Worm (Caenorhabditis elegans) whole organism, L4 larva: ENCODE results near the gene ZC513.14.
A peak's percentile ranks its signal among the peaks of the same experiment; 100 is the strongest.

Experiments used
- F26F4.8 ChIP-seq: fragments of 200-800 bp; sonication (Bioruptor generic); conservative IDR thresholded peaks from 2 replicates; pipeline ENCODE4 v1.3.6; 2022; ENCODE audit warnings: missing genetic modification characterization, missing compliant biosample characterization
- F49E8.2 ChIP-seq: sonication (generic microtip); optimal IDR thresholded peaks from 2 replicates; lab custom pipeline; 2016; ENCODE audit warnings: missing compliant biosample characterization, mild to moderate bottlenecking, missing genetic modification characterization, borderline replicate concordance
- Y105C5A.15 ChIP-seq: fragments of 200-800 bp; sonication (Bioruptor generic); IDR thresholded peaks from 2 replicates; pipeline ENCODE4 v1.3.6; 2022; ENCODE audit warnings: missing genetic modification characterization, missing compliant biosample characterization
- Y5F2A.4 ChIP-seq: fragments of 200-800 bp; sonication (Bioruptor generic); optimal IDR thresholded peaks from 2 replicates; lab custom pipeline; 2018; ENCODE audit warnings: mild to moderate bottlenecking, missing genetic modification characterization, missing compliant biosample characterization
- Y75B8A.6 ChIP-seq: fragments of 200-800 bp; sonication (Bioruptor generic); IDR thresholded peaks from 2 replicates; pipeline ENCODE4 v1.3.6; 2022; ENCODE audit warnings: missing genetic modification reagents, missing genetic modification characterization, missing compliant biosample characterization
- ZK546.5 ChIP-seq, 2 experiments: sonication (generic microtip); optimal IDR thresholded peaks; 2 replicates each; lab custom pipeline; 2017; ENCODE audit warnings: missing biosample characterization in 2 of 2, missing genetic modification characterization in 2 of 2
- aha-1 ChIP-seq: fragments of 150-350 bp; peaks from one replicate; lab custom pipeline; 2014; ENCODE audit warnings: missing biosample characterization, missing genetic modification characterization
- ama-1 ChIP-seq: fragments of 150-350 bp; optimal IDR thresholded peaks from 2 replicates; lab custom pipeline; 2014; ENCODE audit warnings: inconsistent platforms, mixed read lengths
- attf-4 ChIP-seq: sonication (generic microtip); optimal IDR thresholded peaks from 3 replicates; lab custom pipeline; 2017; ENCODE audit warnings: missing biosample characterization, missing genetic modification characterization
- ceh-32 ChIP-seq: sonication (generic microtip); optimal IDR thresholded peaks from 2 replicates; lab custom pipeline; 2016; ENCODE audit warnings: mild to moderate bottlenecking, missing genetic modification characterization, missing compliant biosample characterization; ENCODE audit not compliant: poor library complexity
- ces-1 ChIP-seq: fragments of 150-350 bp; sonication (generic microtip); optimal IDR thresholded peaks from 4 replicates; lab custom pipeline; 2014; ENCODE audit warnings: missing biosample characterization, missing genetic modification reagents, missing genetic modification characterization
- cey-2 ChIP-seq: sonication (generic microtip); optimal IDR thresholded peaks from 3 replicates; lab custom pipeline; 2017; ENCODE audit warnings: missing genetic modification characterization, mild to moderate bottlenecking, missing compliant biosample characterization, antibody characterized with exemption, borderline replicate concordance; ENCODE audit not compliant: insufficient read depth
- daf-12 ChIP-seq: fragments of 150-350 bp; optimal IDR thresholded peaks from 2 replicates; lab custom pipeline; 2014; ENCODE audit warnings: missing biosample characterization, missing genetic modification reagents, missing genetic modification characterization
- daf-16 ChIP-seq, 3 experiments: sonication (generic microtip); optimal IDR thresholded peaks; 2 replicates each; lab custom pipeline; 2016 to 2017; ENCODE audit warnings: missing genetic modification characterization in 3 of 3, missing genetic modification reagents in 3 of 3, mild to moderate bottlenecking in 2 of 3, missing compliant biosample characterization in 2 of 3, missing biosample characterization in 1 of 3, moderate library complexity in 1 of 3
- dpl-1 ChIP-seq: fragments of 150-350 bp; optimal IDR thresholded peaks from 2 replicates; lab custom pipeline; 2014; ENCODE audit warnings: missing biosample characterization, missing genetic modification reagents, missing genetic modification characterization
- egl-43 ChIP-seq: fragments of 200-800 bp; sonication (Bioruptor generic); IDR thresholded peaks from 2 replicates; pipeline ENCODE4 v1.3.6; 2022; ENCODE audit warnings: missing genetic modification reagents, missing genetic modification characterization, missing compliant biosample characterization
- fkh-10 ChIP-seq: fragments of 150-350 bp; optimal IDR thresholded peaks from 2 replicates; lab custom pipeline; 2014; ENCODE audit warnings: missing biosample characterization, missing genetic modification reagents, missing genetic modification characterization
- hif-1 ChIP-seq, 2 experiments: sonication (generic microtip); optimal IDR thresholded peaks; 2 replicates each; lab custom pipeline; 2016 to 2017; ENCODE audit warnings: missing compliant biosample characterization in 2 of 2, missing genetic modification characterization in 2 of 2, missing genetic modification reagents in 2 of 2, missing genotype in 2 of 2, mild to moderate bottlenecking in 1 of 2
- hmg-1.1 ChIP-seq: fragments of 200-800 bp; sonication (Bioruptor generic); IDR thresholded peaks from 2 replicates; pipeline ENCODE4 v1.3.6; 2022; ENCODE audit warnings: missing genetic modification reagents, missing genetic modification characterization, missing compliant biosample characterization
- lim-7 ChIP-seq: fragments of 200-800 bp; sonication (Bioruptor generic); IDR thresholded peaks from 2 replicates; pipeline ENCODE4 v1.3.6; 2022; ENCODE audit warnings: missing genetic modification characterization, missing compliant biosample characterization
- lin-15B ChIP-seq: fragments of 150-350 bp; sonication (generic microtip); optimal IDR thresholded peaks from 3 replicates; lab custom pipeline; 2014; ENCODE audit warnings: missing biosample characterization, missing genetic modification characterization
- madf-9 ChIP-seq: fragments of 200-800 bp; sonication (Bioruptor generic); conservative IDR thresholded peaks from 2 replicates; pipeline ENCODE4 v1.3.6; 2022; ENCODE audit warnings: missing genetic modification reagents, missing genetic modification characterization, missing compliant biosample characterization
- mep-1 ChIP-seq: fragments of 150-350 bp; sonication (generic microtip); optimal IDR thresholded peaks from 3 replicates; lab custom pipeline; 2014; ENCODE audit warnings: missing biosample characterization, missing genetic modification characterization
- mes-2 ChIP-seq: sonication (generic microtip); optimal IDR thresholded peaks from 2 replicates; lab custom pipeline; 2016; ENCODE audit warnings: missing genotype, mild to moderate bottlenecking, missing genetic modification characterization, missing compliant biosample characterization; ENCODE audit not compliant: poor library complexity, severe bottlenecking
- nhr-11 ChIP-seq: fragments of 150-350 bp; optimal IDR thresholded peaks from 2 replicates; lab custom pipeline; 2014; ENCODE audit warnings: missing biosample characterization, missing genetic modification characterization
- nhr-28 ChIP-seq: fragments of 150-350 bp; optimal IDR thresholded peaks from 2 replicates; lab custom pipeline; 2014; ENCODE audit warnings: missing biosample characterization, missing genetic modification characterization
- nhr-41 ChIP-seq: fragments of 200-800 bp; sonication (Bioruptor generic); IDR thresholded peaks from 2 replicates; pipeline ENCODE4 v1.3.6; 2022; ENCODE audit warnings: missing genetic modification reagents, missing genetic modification characterization, missing compliant biosample characterization
- php-3 ChIP-seq: fragments of 200-800 bp; sonication (Bioruptor generic); IDR thresholded peaks from 2 replicates; pipeline ENCODE4 v1.3.6; 2022; ENCODE audit warnings: missing genetic modification reagents, missing genetic modification characterization, missing compliant biosample characterization
- sdz-12 ChIP-seq: fragments of 200-800 bp; sonication (Bioruptor generic); optimal IDR thresholded peaks from 2 replicates; lab custom pipeline; 2018; ENCODE audit warnings: mild to moderate bottlenecking, missing genetic modification characterization, missing compliant biosample characterization
- set-16 ChIP-seq: fragments of 200-800 bp; sonication (Bioruptor generic); IDR thresholded peaks from 2 replicates; pipeline ENCODE4 v1.3.6; 2022; ENCODE audit warnings: missing genetic modification reagents, missing genetic modification characterization, missing compliant biosample characterization
- skn-1 ChIP-seq: fragments of 150-350 bp; optimal IDR thresholded peaks from 2 replicates; lab custom pipeline; 2014; ENCODE audit warnings: missing biosample characterization, missing genetic modification characterization
- spr-1 ChIP-seq: sonication (generic microtip); optimal IDR thresholded peaks from 2 replicates; lab custom pipeline; 2016; ENCODE audit warnings: mild to moderate bottlenecking, missing genetic modification characterization, missing compliant biosample characterization
- unc-62 ChIP-seq, 3 experiments: fragments of 150-350 bp in 1 of 3; sonication (generic microtip); optimal IDR thresholded peaks in 2 of 3; peaks in 1 of 3; 1 replicate in 1 of 3; 2 replicates in 2 of 3; lab custom pipeline; 2014 to 2017; ENCODE audit warnings: missing biosample characterization in 3 of 3, missing genetic modification characterization in 3 of 3, missing genetic modification reagents in 3 of 3, missing genotype in 1 of 3
- zag-1 ChIP-seq: fragments of 150-350 bp; optimal IDR thresholded peaks from 2 replicates; lab custom pipeline; 2014; ENCODE audit warnings: missing biosample characterization, missing genetic modification characterization
- zfp-2 ChIP-seq: sonication (generic microtip); optimal IDR thresholded peaks from 2 replicates; lab custom pipeline; 2016; ENCODE audit warnings: mild to moderate bottlenecking, missing genetic modification characterization, missing compliant biosample characterization
- zfp-3 ChIP-seq: fragments of 200-800 bp; sonication (Bioruptor generic); conservative IDR thresholded peaks from 2 replicates; pipeline ENCODE4 v1.3.6; 2022; ENCODE audit warnings: missing genetic modification reagents, missing genetic modification characterization, missing compliant biosample characterization
- zip-11 ChIP-seq: fragments of 200-800 bp; sonication (Bioruptor generic); IDR thresholded peaks from 2 replicates; pipeline ENCODE4 v1.3.6; 2022; ENCODE audit warnings: missing genetic modification characterization, missing compliant biosample characterization
- ztf-7 ChIP-seq: fragments of 150-350 bp; optimal IDR thresholded peaks from 2 replicates; lab custom pipeline; 2014; ENCODE audit warnings: missing biosample characterization, missing genetic modification characterization

The ZC513.14 gene

ce11 chrV:8010846-8011245 lies 25.0 kb downstream of the ZC513.14 start, which contains the start of gene lmtr-2:
TSS of gene lmtr-2 (minus strand) at chrV:8011106.
- TF ChIP-seq cey-2 (tag; lab: Kevin White, UChicago) (no peak), ceh-32 (tag; lab: Kevin White, UChicago) (no peak), daf-16 (GFP tag; optimal IDR thresholded peaks at IDR 0.05; lab: Kevin White, UChicago) (no peak), daf-16 (tag; optimal IDR thresholded peaks at IDR 0.05; lab: Kevin White, UChicago) (peak; percentile 29), aha-1 (tag; lab: Kevin White, UChicago) (peak; percentile 88), Y75B8A.6 (GFP tag; lab: Robert Waterston, UW) (no peak), ama-1 (lab: Kevin White, UChicago) (peak; percentile 74)

DNA sequence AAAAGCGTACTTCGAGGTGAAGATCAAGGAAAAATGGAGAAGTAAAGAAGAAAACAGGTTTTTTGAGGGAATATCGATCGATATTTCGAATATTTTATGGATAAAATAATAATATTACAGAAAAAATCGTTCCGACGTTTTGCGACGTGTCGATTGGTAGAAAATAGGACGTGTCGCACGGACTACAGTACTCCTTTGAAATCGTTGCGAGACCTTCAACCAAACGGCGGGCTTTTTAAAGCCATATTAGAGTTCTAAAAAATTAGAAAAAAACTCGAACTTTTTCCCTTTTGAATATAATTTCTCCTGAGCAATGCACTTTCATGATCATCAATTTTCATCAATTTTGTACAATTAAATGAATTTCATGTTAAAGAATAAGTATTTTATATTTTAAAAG lies 25.7 kb downstream of the ZC513.14 start, which contains the start of gene Y97E10AR.4:
TSS of gene Y97E10AR.4 (minus strand) at position 131 of the 400 bp plus-strand sequence.
- peak; percentile 26 for TF ChIP-seq mep-1 (tag; lab: Kevin White, UChicago)
- TF ChIP-seq ztf-7 (tag; lab: Kevin White, UChicago): no peak
- peak; percentile 7 for TF ChIP-seq mes-2 (tag; lab: Kevin White, UChicago)

- TF ChIP-seq ZK546.5 (tag; optimal IDR thresholded peaks at IDR 0.05; lab: Kevin White, UChicago) (no peak), F49E8.2 (no peak), egl-43 (GFP tag; lab: Robert Waterston, UW) (no peak), unc-62 (GFP tag; optimal IDR thresholded peaks at IDR 0.05 in 1 of 2; lab: Kevin White, UChicago) (peak in 1 of 2 experiments; percentile 95), unc-62 (tag; optimal IDR thresholded peaks at IDR 0.05; lab: Kevin White, UChicago) (no peak), hmg-1.1 (no peak), aha-1 (tag; lab: Kevin White, UChicago) (peak; percentile 95), madf-9 (no peak), php-3 (no peak)
These were observed 28.2 kb downstream of the ZC513.14 start, which contains the start of gene Y97E10AR.3 for ce11 chrV:8007460-8008292. TSS of gene Y97E10AR.3 (minus strand) at chrV:8007510.

ce11 chrV:8005000-8005399 lies 30.8 kb downstream of the ZC513.14 start, which contains the start of gene Y97E10AR.8:
TSS of gene Y97E10AR.8 (plus strand) at chrV:8005300.
- no peak for TF ChIP-seq nhr-28 (tag; lab: Kevin White, UChicago)
- TF ChIP-seq daf-12 (tag; lab: Kevin White, UChicago): no peak
- TF ChIP-seq lin-15B (tag; lab: Kevin White, UChicago): no peak
- no peak for TF ChIP-seq sdz-12 (GFP tag; lab: Kevin White, UChicago)
- no peak for TF ChIP-seq mes-2 (tag; lab: Kevin White, UChicago)
- TF ChIP-seq skn-1: no peak
- TF ChIP-seq ces-1: no peak

DNA sequence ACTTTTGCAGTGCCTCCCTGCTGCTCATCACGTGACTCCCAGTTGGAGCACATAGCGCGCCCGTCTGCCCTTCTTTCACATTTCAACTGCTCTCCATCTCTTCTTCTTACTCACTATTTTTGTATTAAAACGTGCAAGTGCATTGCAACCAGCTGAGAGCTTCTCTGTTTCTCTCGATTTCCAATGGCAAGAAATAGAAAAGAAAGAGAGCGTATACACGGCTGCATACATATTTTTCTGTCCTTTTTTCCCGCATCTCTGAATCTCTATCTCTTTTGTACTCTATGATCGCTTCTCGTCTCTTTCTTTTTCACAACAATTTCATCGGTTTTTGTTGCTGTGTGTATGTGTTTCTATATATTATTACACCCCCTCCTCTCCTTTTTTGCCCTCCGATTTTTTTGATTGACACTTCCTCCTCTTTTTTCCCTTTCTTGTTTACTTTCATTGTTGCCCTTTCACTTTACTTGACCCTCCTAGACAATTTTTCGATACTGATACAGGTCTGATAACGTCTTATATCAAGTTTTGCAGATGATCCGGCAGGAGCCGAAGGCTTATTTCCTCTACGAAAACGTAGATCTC lies 34.8 kb downstream of the ZC513.14 start, which contains the start of gene Y97E10AR.1:
TSS of gene Y97E10AR.1 (plus strand) at position 535 of the 585 bp plus-strand sequence.
- peak; percentile 85 for TF ChIP-seq nhr-28 (tag; lab: Kevin White, UChicago)
- peak; percentile 39 for TF ChIP-seq fkh-10 (GFP tag; lab: Kevin White, UChicago)
- no peak for TF ChIP-seq zag-1 (tag; lab: Kevin White, UChicago)
- TF ChIP-seq spr-1 (tag; lab: Kevin White, UChicago): no peak
- TF ChIP-seq madf-9: peak; percentile 40; the same call in 1 of the 2 replicates
- TF ChIP-seq unc-62 (GFP tag; optimal IDR thresholded peaks at IDR 0.05 in 1 of 2; lab: Kevin White, UChicago): peak in 1 of 2 experiments; percentile 99
- peak; percentile 37 for TF ChIP-seq unc-62 (tag; optimal IDR thresholded peaks at IDR 0.05; lab: Kevin White, UChicago)
- no peak for TF ChIP-seq zfp-3
- TF ChIP-seq attf-4: no peak
- no peak for TF ChIP-seq zip-11 (GFP tag; lab: Robert Waterston, UW)
- no peak for TF ChIP-seq ceh-32 (tag; lab: Kevin White, UChicago)
- no peak for TF ChIP-seq lim-7 (GFP tag; lab: Robert Waterston, UW)
- no peak for TF ChIP-seq cey-2 (tag; lab: Kevin White, UChicago)
- peak in 1 of 2 experiments; percentile 78 for TF ChIP-seq hif-1 (tag; optimal IDR thresholded peaks at IDR 0.05; lab: Kevin White, UChicago)
- TF ChIP-seq Y5F2A.4 (GFP tag; lab: Kevin White, UChicago): no peak
- TF ChIP-seq F26F4.8 (GFP tag; lab: Robert Waterston, UW): no peak
- peak; percentile 39 for TF ChIP-seq dpl-1 (GFP tag; lab: Kevin White, UChicago)
- TF ChIP-seq zfp-2 (tag; lab: Kevin White, UChicago): no peak
- TF ChIP-seq nhr-41: peak; percentile 9; the same call in 1 of the 2 replicates
- peak; percentile 58 for TF ChIP-seq nhr-11
- TF ChIP-seq Y105C5A.15: no peak
- no peak for TF ChIP-seq set-16 (GFP tag; lab: Robert Waterston, UW)
